Worm (Caenorhabditis elegans) whole organism, L2 larva: ENCODE results near the gene F56B3.4.
A peak's percentile ranks its signal among the peaks of the same experiment; 100 is the strongest.

Source experiments
- C34F6.9 ChIP-seq: fragments of 150-350 bp; optimal IDR thresholded peaks from 2 replicates; lab custom pipeline; 2014; ENCODE audit warnings: missing biosample characterization, missing genetic modification characterization
- F13H6.1 ChIP-seq: sonication (generic microtip); optimal IDR thresholded peaks from 2 replicates; lab custom pipeline; 2016; ENCODE audit warnings: missing genetic modification characterization, missing compliant biosample characterization
- R02D3.7 ChIP-seq: fragments of 150-350 bp; optimal IDR thresholded peaks from 2 replicates; lab custom pipeline; 2014; ENCODE audit warnings: missing biosample characterization, missing genetic modification characterization
- ZK546.5 ChIP-seq: sonication (generic microtip); optimal IDR thresholded peaks from 2 replicates; lab custom pipeline; 2017; ENCODE audit warnings: missing biosample characterization, missing genetic modification characterization
- blmp-1 ChIP-seq: sonication (generic microtip); optimal IDR thresholded peaks from 2 replicates; lab custom pipeline; 2017; ENCODE audit warnings: missing genetic modification characterization, mild to moderate bottlenecking, missing compliant biosample characterization, antibody characterized with exemption, moderate library complexity; ENCODE audit not compliant: insufficient read depth
- ceh-16 ChIP-seq: fragments of 150-350 bp; optimal IDR thresholded peaks from 2 replicates; lab custom pipeline; 2014; ENCODE audit warnings: missing biosample characterization, missing genetic modification characterization
- ceh-82 ChIP-seq: fragments of 150-350 bp; optimal IDR thresholded peaks from 2 replicates; lab custom pipeline; 2014; ENCODE audit warnings: missing biosample characterization, missing genetic modification characterization
- dmd-4 ChIP-seq: sonication (generic microtip); optimal IDR thresholded peaks from 2 replicates; lab custom pipeline; 2017; ENCODE audit warnings: missing biosample characterization, missing genetic modification characterization
- elt-1 ChIP-seq: fragments of 150-350 bp; optimal IDR thresholded peaks from 2 replicates; lab custom pipeline; 2014; ENCODE audit warnings: missing biosample characterization, missing genetic modification characterization
- elt-3 ChIP-seq: sonication (generic microtip); optimal IDR thresholded peaks from 2 replicates; lab custom pipeline; 2017; ENCODE audit warnings: missing biosample characterization, missing genetic modification characterization
- fos-1 ChIP-seq: fragments of 150-350 bp; optimal IDR thresholded peaks from 2 replicates; lab custom pipeline; 2014; ENCODE audit warnings: missing biosample characterization, missing genetic modification characterization
- gmeb-1 ChIP-seq: fragments of 150-350 bp; optimal IDR thresholded peaks from 2 replicates; lab custom pipeline; 2014; ENCODE audit warnings: missing biosample characterization, missing genetic modification characterization
- lin-11 ChIP-seq: fragments of 150-350 bp; sonication (generic microtip); optimal IDR thresholded peaks from 2 replicates; lab custom pipeline; 2014; ENCODE audit warnings: missing biosample characterization, missing genetic modification characterization, inconsistent platforms, mixed read lengths
- lin-39 ChIP-seq: fragments of 150-350 bp; optimal IDR thresholded peaks from 2 replicates; lab custom pipeline; 2014; ENCODE audit warnings: missing biosample characterization, missing genetic modification reagents, missing genetic modification characterization
- lsy-2 ChIP-seq, 2 experiments: fragments of 150-350 bp in 1 of 2; sonication (generic microtip) in 1 of 2; optimal IDR thresholded peaks; 2 replicates each; lab custom pipeline; 2014 to 2017; ENCODE audit warnings: missing biosample characterization in 2 of 2, missing genetic modification characterization in 2 of 2
- mab-5 ChIP-seq: fragments of 150-350 bp; optimal IDR thresholded peaks from 2 replicates; lab custom pipeline; 2014; ENCODE audit warnings: missing biosample characterization, missing genetic modification characterization
- mbf-1 ChIP-seq: sonication (generic microtip); optimal IDR thresholded peaks from 2 replicates; lab custom pipeline; 2017; ENCODE audit warnings: missing biosample characterization, missing genetic modification characterization
- mdl-1 ChIP-seq, 2 experiments: fragments of 150-350 bp in 1 of 2; sonication (generic microtip) in 1 of 2; optimal IDR thresholded peaks; 2 replicates each; lab custom pipeline; 2017; ENCODE audit warnings: missing biosample characterization in 2 of 2, missing genetic modification characterization in 2 of 2
- nhr-10 ChIP-seq: sonication (generic microtip); optimal IDR thresholded peaks from 2 replicates; lab custom pipeline; 2017; ENCODE audit warnings: missing biosample characterization, missing genetic modification characterization
- nhr-12 ChIP-seq: fragments of 150-350 bp; optimal IDR thresholded peaks from 2 replicates; lab custom pipeline; 2014; ENCODE audit warnings: missing biosample characterization, missing genetic modification characterization
- nhr-129 ChIP-seq: fragments of 150-350 bp; optimal IDR thresholded peaks from 2 replicates; lab custom pipeline; 2014; ENCODE audit warnings: missing biosample characterization, missing genetic modification characterization
- nhr-21 ChIP-seq: fragments of 150-350 bp; optimal IDR thresholded peaks from 2 replicates; lab custom pipeline; 2014; ENCODE audit warnings: missing biosample characterization, missing genetic modification characterization
- nhr-23 ChIP-seq: fragments of 150-350 bp; optimal IDR thresholded peaks from 2 replicates; lab custom pipeline; 2014; ENCODE audit warnings: missing biosample characterization, missing genetic modification reagents, missing genetic modification characterization
- nhr-237 ChIP-seq: fragments of 150-350 bp; optimal IDR thresholded peaks from 2 replicates; lab custom pipeline; 2014; ENCODE audit warnings: missing biosample characterization, missing genetic modification characterization
- nhr-6 ChIP-seq: fragments of 150-350 bp; optimal IDR thresholded peaks from 2 replicates; lab custom pipeline; 2014; ENCODE audit warnings: missing biosample characterization, missing genetic modification characterization
- nhr-77 ChIP-seq: fragments of 150-350 bp; optimal IDR thresholded peaks from 2 replicates; lab custom pipeline; 2014; ENCODE audit warnings: missing biosample characterization, missing genetic modification characterization
- sem-4 ChIP-seq: fragments of 150-350 bp; optimal IDR thresholded peaks from 2 replicates; lab custom pipeline; 2014; ENCODE audit warnings: missing biosample characterization, missing genetic modification reagents, missing genetic modification characterization
- skn-1 ChIP-seq: sonication (generic microtip); optimal IDR thresholded peaks from 2 replicates; lab custom pipeline; 2017; ENCODE audit warnings: missing biosample characterization, missing genetic modification characterization
- sma-3 ChIP-seq: sonication (generic microtip); optimal IDR thresholded peaks from 2 replicates; lab custom pipeline; 2016; ENCODE audit warnings: missing genetic modification reagents, missing genetic modification characterization, missing compliant biosample characterization
- sma-9 ChIP-seq, 2 experiments: fragments of 150-350 bp in 1 of 2; sonication (generic microtip) in 1 of 2; optimal IDR thresholded peaks; 2 replicates each; lab custom pipeline; 2014 to 2016; ENCODE audit warnings: missing genetic modification characterization in 2 of 2, mild to moderate bottlenecking in 1 of 2, missing biosample characterization in 1 of 2, missing compliant biosample characterization in 1 of 2, missing genetic modification reagents in 1 of 2, moderate library complexity in 1 of 2
- unc-39 ChIP-seq: fragments of 150-350 bp; optimal IDR thresholded peaks from 2 replicates; lab custom pipeline; 2014; ENCODE audit warnings: missing biosample characterization, missing genetic modification characterization
- unc-55 ChIP-seq: fragments of 150-350 bp; sonication (generic microtip); optimal IDR thresholded peaks from 3 replicates; lab custom pipeline; 2014; ENCODE audit warnings: missing biosample characterization, missing genetic modification reagents, missing genetic modification characterization
- zag-1 ChIP-seq: fragments of 150-350 bp; optimal IDR thresholded peaks from 2 replicates; lab custom pipeline; 2014; ENCODE audit warnings: missing biosample characterization, missing genetic modification characterization
- ztf-11 ChIP-seq: sonication (generic microtip); optimal IDR thresholded peaks from 2 replicates; lab custom pipeline; 2017; ENCODE audit warnings: missing biosample characterization, missing genetic modification characterization
- ztf-4 ChIP-seq: fragments of 150-350 bp; optimal IDR thresholded peaks from 2 replicates; lab custom pipeline; 2014; ENCODE audit warnings: missing biosample characterization, missing genetic modification characterization

F56B3.4 gene

DNA sequence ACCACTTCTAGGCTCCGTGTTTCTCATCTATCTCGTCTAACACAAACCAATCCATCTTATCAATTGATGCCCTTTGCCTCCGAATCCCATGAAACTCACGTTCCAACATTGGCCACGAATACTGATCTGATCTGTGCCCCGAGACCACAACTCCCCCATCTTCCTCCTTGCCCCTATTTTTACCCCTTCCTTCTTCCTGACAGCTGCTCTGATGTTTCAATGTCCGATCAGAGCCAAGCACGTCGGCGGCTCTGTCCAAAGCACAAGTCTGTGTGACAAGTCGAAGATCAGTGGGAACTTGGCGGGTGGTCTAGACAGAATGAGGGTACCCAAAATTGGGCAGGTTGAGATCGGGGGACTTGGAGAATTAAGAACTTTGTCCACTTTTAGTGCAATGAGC, 47.7 kb downstream of the F56B3.4 start:
- peak; percentile 34 for TF ChIP-seq sma-9 (GFP tag; optimal IDR thresholded peaks at IDR 0.05; lab: Kevin White, UChicago)
- TF ChIP-seq sma-9 (tag; optimal IDR thresholded peaks at IDR 0.05; lab: Kevin White, UChicago) = no peak
- TF ChIP-seq elt-3 (tag; lab: Kevin White, UChicago) = no peak
- TF ChIP-seq ceh-16 (tag; lab: Kevin White, UChicago) = no peak
- TF ChIP-seq, all 48 proteins: peak for 1

DNA sequence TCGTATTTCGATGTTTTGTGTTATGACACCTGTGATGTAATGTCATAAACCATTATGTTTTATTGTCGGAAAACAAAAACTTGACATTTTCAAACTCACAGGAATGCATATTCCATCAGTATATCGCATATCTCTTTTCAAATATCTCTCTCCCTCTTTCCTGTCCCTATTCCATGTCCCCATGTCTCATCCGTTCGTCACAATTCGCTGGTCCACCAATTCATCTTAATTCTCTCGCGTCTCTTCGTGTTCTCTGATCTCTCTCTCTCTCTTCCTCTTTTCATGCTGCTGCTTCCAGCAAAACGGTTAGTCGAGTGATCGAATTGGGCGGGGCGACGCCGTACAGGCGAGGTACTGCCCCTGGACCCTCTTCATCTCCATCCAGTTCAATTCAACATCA, 52.2 kb downstream of the F56B3.4 start:
- TF ChIP-seq sma-9 (GFP tag; optimal IDR thresholded peaks at IDR 0.05; lab: Kevin White, UChicago) (no peak), sma-9 (tag; optimal IDR thresholded peaks at IDR 0.05; lab: Kevin White, UChicago) (no peak), lin-39 (tag; lab: Kevin White, UChicago) (no peak), ceh-16 (tag; lab: Kevin White, UChicago) (no peak), nhr-129 (no peak), C34F6.9 (tag; lab: Kevin White, UChicago) (no peak), nhr-12 (tag; lab: Kevin White, UChicago) (no peak), sma-3 (GFP tag; lab: Kevin White, UChicago) (no peak), mbf-1 (no peak), lin-11 (no peak), ztf-4 (tag; lab: Kevin White, UChicago) (no peak), elt-1 (tag; lab: Kevin White, UChicago) (no peak)

DNA sequence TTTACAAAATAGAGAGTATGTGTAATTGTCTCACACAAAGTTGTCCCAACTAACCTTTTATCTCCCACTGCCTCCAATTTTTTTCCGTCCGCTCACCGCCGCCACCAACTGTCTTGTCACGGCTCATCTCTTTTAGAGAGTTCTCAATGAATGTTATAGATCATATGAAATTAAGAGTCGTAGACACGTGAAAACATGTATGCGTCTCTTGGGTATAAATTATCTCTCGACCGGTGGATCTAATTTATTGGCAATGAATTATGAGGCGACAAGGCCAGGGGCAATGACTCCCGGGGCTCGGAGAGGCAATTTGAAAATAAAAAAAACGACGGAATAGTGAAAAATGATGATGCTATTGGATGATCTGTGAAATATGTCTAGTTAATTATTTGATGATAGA, 53.4 kb downstream of the F56B3.4 start:
- no peak for TF ChIP-seq nhr-237 (tag; lab: Kevin White, UChicago)
- no peak for TF ChIP-seq ZK546.5
- TF ChIP-seq F13H6.1 (tag; lab: Kevin White, UChicago) = peak; percentile 56
- TF ChIP-seq dmd-4 = no peak
- no peak for TF ChIP-seq gmeb-1 (tag; lab: Kevin White, UChicago)
- no peak for TF ChIP-seq nhr-10 (tag; lab: Kevin White, UChicago)
- TF ChIP-seq ceh-82 (tag; lab: Kevin White, UChicago) = no peak
- TF ChIP-seq R02D3.7 (tag; lab: Kevin White, UChicago) = no peak
- peak; percentile 13 for TF ChIP-seq sma-9 (GFP tag; optimal IDR thresholded peaks at IDR 0.05; lab: Kevin White, UChicago)
- TF ChIP-seq sma-9 (tag; optimal IDR thresholded peaks at IDR 0.05; lab: Kevin White, UChicago) = no peak
- no peak for TF ChIP-seq mdl-1 (tag; optimal IDR thresholded peaks at IDR 0.05; lab: Kevin White, UChicago)
- TF ChIP-seq fos-1 (tag; lab: Kevin White, UChicago) = no peak
- TF ChIP-seq blmp-1 = no peak
- TF ChIP-seq mab-5 (tag; lab: Kevin White, UChicago) = peak; percentile 93
- TF ChIP-seq ztf-4 (tag; lab: Kevin White, UChicago) = no peak
- TF ChIP-seq sma-3 (GFP tag; lab: Kevin White, UChicago) = no peak
- TF ChIP-seq ztf-11 (tag; lab: Kevin White, UChicago) = no peak
- TF ChIP-seq sem-4 (tag; lab: Kevin White, UChicago) = no peak
- TF ChIP-seq nhr-21 (tag; lab: Kevin White, UChicago) = no peak
- TF ChIP-seq zag-1 (tag; lab: Kevin White, UChicago) = no peak
- no peak for TF ChIP-seq unc-39
- no peak for TF ChIP-seq skn-1 (tag; lab: Kevin White, UChicago)
- no peak for TF ChIP-seq nhr-23 (tag; lab: Kevin White, UChicago)

DNA sequence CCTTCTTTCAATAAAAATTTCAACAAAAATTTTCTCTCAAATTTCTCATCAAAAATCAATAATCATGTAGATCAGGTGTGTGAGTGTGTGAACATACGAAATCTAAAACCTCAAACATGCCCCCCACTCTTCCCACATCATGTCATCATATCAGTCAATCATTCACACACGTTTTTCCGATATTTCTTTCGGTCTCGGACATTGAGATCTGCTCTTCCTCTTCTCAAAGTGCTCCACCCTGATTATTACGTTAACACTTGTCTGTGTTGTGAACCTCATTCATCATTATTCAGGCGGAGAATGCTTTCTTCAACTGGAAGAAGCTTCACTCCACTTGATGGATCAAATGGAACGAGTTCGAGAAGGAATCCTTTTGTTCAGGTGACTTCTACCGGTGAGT, 57.6 kb downstream of the F56B3.4 start, which contains the start of gene kvs-5:
kvs-5 (plus strand) TSS at position 301 of the 400 bp plus-strand sequence.
- TF ChIP-seq nhr-237 (tag; lab: Kevin White, UChicago) (no peak), nhr-77 (no peak), lsy-2 (tag; optimal IDR thresholded peaks at IDR 0.05; lab: Kevin White, UChicago) (no peak), nhr-6 (tag; lab: Kevin White, UChicago) (no peak), unc-55 (GFP tag; lab: Kevin White, UChicago) (no peak), unc-39 (no peak)
